Worm (Caenorhabditis elegans) whole organism, midembryonic: ENCODE measurements around the gene Y45G5AL.1.

ENCODE experiments used
- T22C8.4 ChIP-seq: fragments of 200-800 bp; sonication (Bioruptor generic); IDR thresholded peaks from 2 replicates; pipeline ENCODE4 v1.3.6; 2022; ENCODE audit warnings: missing genetic modification characterization, missing compliant biosample characterization
- flt-1 ChIP-seq: fragments of 200-800 bp; sonication (Bioruptor generic); IDR thresholded peaks from 2 replicates; pipeline ENCODE4 v1.3.6; 2022; ENCODE audit warnings: missing genetic modification characterization, missing compliant biosample characterization
- klf-2 ChIP-seq: fragments of 200-800 bp; sonication (Bioruptor generic); conservative IDR thresholded peaks from 2 replicates; pipeline ENCODE4 v1.3.6; 2022; ENCODE audit warnings: missing genetic modification reagents, missing genetic modification characterization, missing compliant biosample characterization
- med-1 ChIP-seq: sonication (generic microtip); optimal IDR thresholded peaks from 2 replicates; lab custom pipeline; 2017; ENCODE audit warnings: missing genetic modification characterization, mild to moderate bottlenecking, missing compliant biosample characterization, antibody characterized with exemption, missing genetic modification reagents; ENCODE audit not compliant: insufficient read depth
- ref-1 ChIP-seq: fragments of 200-800 bp; sonication (Bioruptor generic); conservative IDR thresholded peaks from 2 replicates; pipeline ENCODE4 v1.3.6; 2022; ENCODE audit warnings: missing genetic modification reagents, missing genetic modification characterization, missing compliant biosample characterization
- tab-1 ChIP-seq: fragments of 200-800 bp; sonication (Bioruptor generic); IDR thresholded peaks from 2 replicates; pipeline ENCODE4 v1.3.6; 2022; ENCODE audit warnings: missing genetic modification characterization, missing compliant biosample characterization
- ztf-23 ChIP-seq: fragments of 200-800 bp; sonication (Bioruptor generic); IDR thresholded peaks from 2 replicates; pipeline ENCODE4 v1.3.6; 2022; ENCODE audit warnings: missing genetic modification reagents, missing genetic modification characterization, missing compliant biosample characterization
- ztf-29 ChIP-seq: fragments of 200-800 bp; sonication (Bioruptor generic); IDR thresholded peaks from 2 replicates; pipeline ENCODE4 v1.3.6; 2022; ENCODE audit warnings: missing genetic modification reagents, missing genetic modification characterization, missing compliant biosample characterization

DNA sequence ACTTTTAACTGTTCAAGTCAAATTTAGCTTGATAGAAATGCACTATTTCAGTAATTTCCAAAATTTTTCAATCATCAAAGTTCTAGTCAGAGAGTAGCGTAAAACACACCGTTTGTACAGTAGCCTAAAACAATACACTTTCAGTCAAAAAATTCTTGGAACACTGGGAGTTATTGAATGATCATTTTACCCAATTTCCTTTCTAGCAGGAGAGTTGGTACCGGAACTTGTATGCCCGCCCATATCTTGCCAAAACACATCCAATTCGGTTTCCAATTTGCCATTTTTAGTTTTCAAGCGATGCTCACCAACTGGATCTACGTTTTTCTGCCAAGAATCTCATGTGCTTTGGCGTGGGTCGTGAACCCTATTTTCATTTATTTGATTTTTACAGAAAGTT is 40.0 kb upstream of the Y45G5AL.1 start, which contains the start of gene srj-39:
- TF ChIP-seq med-1 (GFP tag; lab: Kevin White, UChicago) (no peak), klf-2 (GFP tag; lab: Robert Waterston, UW) (no peak), ztf-29 (no peak), ref-1 (GFP tag; lab: Robert Waterston, UW) (no peak), flt-1 (GFP tag; lab: Robert Waterston, UW) (no peak), ztf-23 (GFP tag; lab: Robert Waterston, UW) (no peak), T22C8.4 (GFP tag; lab: Robert Waterston, UW) (no peak), tab-1 (GFP tag; lab: Robert Waterston, UW) (no peak)
